Fruit fly (Drosophila melanogaster): Measurements from ENCODE around the gene CG7730.

The CG7730 gene

DNA sequence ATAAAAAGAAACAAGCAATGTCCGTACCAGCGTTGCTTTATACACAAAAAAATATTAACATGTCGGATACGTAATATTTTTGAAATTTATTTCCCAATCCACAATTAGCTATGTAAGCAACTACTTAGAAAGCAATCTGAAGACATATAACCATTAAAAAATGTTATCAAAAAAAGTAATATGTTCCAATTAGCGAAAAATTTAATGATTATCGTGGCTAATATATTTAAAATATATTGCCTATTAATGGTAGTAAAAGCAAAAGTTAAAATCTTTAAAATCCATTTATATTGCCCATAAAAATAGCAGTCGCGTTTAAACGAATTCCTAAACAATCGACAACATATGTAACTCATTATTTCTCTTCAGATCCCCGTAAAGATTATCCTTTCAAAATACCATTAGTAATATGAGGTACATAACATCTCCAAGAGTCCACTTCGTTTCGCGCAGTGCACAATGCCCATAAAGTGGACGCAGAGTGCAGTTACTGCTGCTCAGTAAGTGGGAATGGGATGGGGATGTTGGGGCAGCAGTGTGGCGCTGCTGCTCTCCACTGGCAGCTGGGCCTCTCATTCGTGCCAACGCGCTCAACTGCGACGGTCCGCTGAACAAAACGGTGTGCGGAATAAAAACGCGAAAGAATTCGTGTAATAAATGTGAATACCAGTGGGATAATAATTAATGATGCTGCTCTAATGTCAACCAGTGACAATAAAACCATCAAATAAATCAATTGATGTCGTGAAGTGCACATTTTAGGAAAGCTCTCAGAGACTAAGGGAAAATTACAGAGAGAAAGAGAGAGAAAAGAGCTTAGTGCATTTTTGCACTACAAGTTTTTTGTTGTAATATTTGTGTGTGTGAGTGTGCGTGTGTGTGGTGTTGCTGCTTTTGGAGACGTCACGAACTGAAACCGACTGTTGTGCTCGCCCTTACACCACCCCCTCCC is 41.0 kb upstream of the CG7730 start (continued):
- TF ChIP-seq CG9932 (GFP tag; IDR thresholded peaks at IDR 0.05): peak; percentile 45; the same call in 1 of the 2 replicates
- TF ChIP-seq schlank (tag; optimal IDR thresholded peaks at IDR 0.05): no peak
- TF ChIP-seq CG9817 (tag; optimal IDR thresholded peaks at IDR 0.05): peak; percentile 23
- TF ChIP-seq Oaz (GFP tag; IDR thresholded peaks at IDR 0.05): no peak
- TF ChIP-seq CG12391 (tag; optimal IDR thresholded peaks at IDR 0.05): peak; percentile 64
- peak; percentile 59 for TF ChIP-seq Xbp1 (GFP tag; optimal IDR thresholded peaks at IDR 0.05)
- TF ChIP-seq ase (GFP tag; IDR thresholded peaks at IDR 0.05): peak; percentile 20; the same call in 1 of the 3 replicates
- TF ChIP-seq CrebB (tag; optimal IDR thresholded peaks at IDR 0.05): peak; percentile 6
- no peak for TF ChIP-seq CG18764 (GFP tag; optimal IDR thresholded peaks at IDR 0.05)
- peak; percentile 29; the same call in 1 of the 2 replicates for TF ChIP-seq CG32772 (GFP tag; IDR thresholded peaks at IDR 0.05)
- peak in 1 of 2 experiments; percentile 33 for TF ChIP-seq eve (GFP tag; optimal IDR thresholded peaks at IDR 0.05)
- TF ChIP-seq CG1792 (GFP tag; optimal IDR thresholded peaks at IDR 0.05): no peak
- 0 out of 2 replicates have a peak, but pooled peaks have one; percentile 8 for TF ChIP-seq E2f1 (GFP tag; IDR thresholded peaks at IDR 0.05)
- no peak for TF ChIP-seq sens-2 (GFP tag; IDR thresholded peaks at IDR 0.05)
- peak; percentile 26 for TF ChIP-seq CG10267 (tag; optimal IDR thresholded peaks at IDR 0.05)
- TF ChIP-seq dysf (GFP tag; IDR thresholded peaks at IDR 0.05): peak; percentile 55
- no peak for TF ChIP-seq CG7987 (GFP tag; optimal IDR thresholded peaks at IDR 0.05)
- TF ChIP-seq CG16779 (GFP tag; IDR thresholded peaks at IDR 0.05): no peak
- TF ChIP-seq HLH3B (GFP tag; IDR thresholded peaks at IDR 0.05): peak; percentile 39; the same call in 1 of the 2 replicates
- no peak for TF ChIP-seq bbx (GFP tag; IDR thresholded peaks at IDR 0.05; ENCODE audit: partially characterized antibody)
- TF ChIP-seq NK7.1 (GFP tag; optimal IDR thresholded peaks at IDR 0.05): no peak
- no peak for TF ChIP-seq Hr78 (GFP tag; optimal IDR thresholded peaks at IDR 0.05)
- TF ChIP-seq odd (GFP tag; optimal IDR thresholded peaks at IDR 0.05): peak; percentile 65
- no peak for TF ChIP-seq CG14860 (GFP tag; IDR thresholded peaks at IDR 0.05; ENCODE audit: partially characterized antibody)
- no peak for TF ChIP-seq Myb (GFP tag; optimal IDR thresholded peaks at IDR 0.05)
- TF ChIP-seq prd (optimal IDR thresholded peaks at IDR 0.05): no peak
- 0 out of 3 replicates have a peak, but pooled peaks have one; percentile 33 for TF ChIP-seq prd (GFP tag; IDR thresholded peaks at IDR 0.05)
- TF ChIP-seq aop (GFP tag; IDR thresholded peaks at IDR 0.05): no peak
- TF ChIP-seq CG11696 (GFP tag; IDR thresholded peaks at IDR 0.05): no peak
- TF ChIP-seq CG7963 (GFP tag; IDR thresholded peaks at IDR 0.05; ENCODE audit: partially characterized antibody): no peak
- 0 out of 3 replicates have a peak, but pooled peaks have one; percentile 30 for TF ChIP-seq CG6175 (GFP tag; IDR thresholded peaks at IDR 0.05)
- peak; percentile 55; the same call in 2 of the 3 replicates for TF ChIP-seq row (GFP tag; IDR thresholded peaks at IDR 0.05)
- peak; percentile 28 for TF ChIP-seq cwo (GFP tag; optimal IDR thresholded peaks at IDR 0.05)
- TF ChIP-seq Side (GFP tag; optimal IDR thresholded peaks at IDR 0.05): no peak
- TF ChIP-seq Rfx (GFP tag; IDR thresholded peaks at IDR 0.05): peak; percentile 71
- no peak for TF ChIP-seq CG30431 (GFP tag; optimal IDR thresholded peaks at IDR 0.05)
- TF ChIP-seq Hsf (GFP tag; optimal IDR thresholded peaks at IDR 0.05): peak; percentile 37
- TF ChIP-seq sima (GFP tag; optimal IDR thresholded peaks at IDR 0.05): no peak
- peak; percentile 37 for TF ChIP-seq CG10147 (GFP tag; optimal IDR thresholded peaks at IDR 0.05)
- TF ChIP-seq CG10565 (GFP tag; optimal IDR thresholded peaks at IDR 0.05): no peak
- no peak for TF ChIP-seq CG1832 (GFP tag; optimal IDR thresholded peaks at IDR 0.05)
- peak; percentile 69 for TF ChIP-seq Meics (GFP tag; optimal IDR thresholded peaks at IDR 0.05)
- no peak for TF ChIP-seq pho (GFP tag; optimal IDR thresholded peaks at IDR 0.05)
- peak; percentile 10; the same call in 1 of the 2 replicates for TF ChIP-seq Adf1 (GFP tag; IDR thresholded peaks at IDR 0.05)
- no peak for TF ChIP-seq Lim3 (GFP tag; IDR thresholded peaks at IDR 0.05)
- peak; percentile 32 for TF ChIP-seq CG6654 (GFP tag; optimal IDR thresholded peaks at IDR 0.05)
- TF ChIP-seq CG13287 (GFP tag; IDR thresholded peaks at IDR 0.05; ENCODE audit: partially characterized antibody): peak; percentile 19; the same call in 1 of the 2 replicates
- peak; percentile 46; the same call in 1 of the 3 replicates for TF ChIP-seq Dbx (GFP tag; IDR thresholded peaks at IDR 0.05)
